Fruit fly (Drosophila melanogaster) whole organism, pupa: ENCODE results near the gene mRpS6.

ENCODE experiments used
- CG10348 ChIP-seq: fragments of 200-800 bp; sonication (Bioruptor generic); IDR thresholded peaks from 2 replicates; pipeline ENCODE4 v1.3.6; 2022; ENCODE audit warnings: missing biosample characterization, missing genetic modification characterization
- CG12605 ChIP-seq: fragments of 200-800 bp; sonication (Bioruptor generic); IDR thresholded peaks from 2 replicates; pipeline ENCODE4 v1.3.6; 2022; ENCODE audit warnings: missing biosample characterization, missing genetic modification characterization
- CG13204 ChIP-seq: fragments of 200-800 bp; sonication (Bioruptor generic); optimal IDR thresholded peaks from 2 replicates; lab custom pipeline; 2018; ENCODE audit warnings: missing biosample characterization, mild to moderate bottlenecking, missing genetic modification characterization, moderate library complexity
- CG14655 ChIP-seq: fragments of 200-800 bp; sonication (Bioruptor generic); optimal IDR thresholded peaks from 3 replicates; lab custom pipeline; 2017; ENCODE audit warnings: mild to moderate bottlenecking, missing biosample characterization, missing genetic modification reagents, missing genetic modification characterization
- CG15710 ChIP-seq: fragments of 200-800 bp; sonication (Bioruptor generic); optimal IDR thresholded peaks from 2 replicates; lab custom pipeline; 2018; ENCODE audit warnings: missing biosample characterization, mild to moderate bottlenecking, missing genetic modification characterization, moderate library complexity
- CG17806 ChIP-seq: fragments of 200-800 bp; sonication (Bioruptor generic); optimal IDR thresholded peaks from 2 replicates; lab custom pipeline; 2018; ENCODE audit warnings: missing biosample characterization, mild to moderate bottlenecking, missing genetic modification characterization, moderate library complexity
- CG32121 ChIP-seq: fragments of 200-800 bp; sonication (Bioruptor generic); IDR thresholded peaks from 2 replicates; pipeline ENCODE4 v1.3.6; 2022; ENCODE audit warnings: missing biosample characterization, missing genetic modification characterization
- CG34367 ChIP-seq: fragments of 200-800 bp; sonication (Bioruptor generic); optimal IDR thresholded peaks from 2 replicates; lab custom pipeline; 2018; ENCODE audit warnings: missing biosample characterization, mild to moderate bottlenecking, missing genetic modification characterization
- CG4496 ChIP-seq: fragments of 200-800 bp; sonication (Bioruptor generic); IDR thresholded peaks from 3 replicates; pipeline ENCODE4 v1.3.6; 2022; ENCODE audit warnings: missing biosample characterization, missing genetic modification characterization
- CG8159 ChIP-seq: fragments of 200-800 bp; sonication (Bioruptor generic); optimal IDR thresholded peaks from 3 replicates; lab custom pipeline; 2018; ENCODE audit warnings: missing biosample characterization, mild to moderate bottlenecking, missing genetic modification characterization, moderate library complexity
- CG8301 ChIP-seq: fragments of 200-800 bp; sonication (Bioruptor generic); optimal IDR thresholded peaks from 2 replicates; lab custom pipeline; 2018; ENCODE audit warnings: missing biosample characterization, mild to moderate bottlenecking, missing genetic modification characterization
- CG9948 ChIP-seq: fragments of 200-800 bp; sonication (Bioruptor generic); optimal IDR thresholded peaks from 2 replicates; lab custom pipeline; 2018; ENCODE audit warnings: missing biosample characterization, mild to moderate bottlenecking, missing genetic modification characterization, moderate library complexity
- D1 ChIP-seq: fragments of 200-800 bp; sonication (Bioruptor generic); optimal IDR thresholded peaks from 2 replicates; lab custom pipeline; 2018; ENCODE audit warnings: missing biosample characterization, mild to moderate bottlenecking, missing genetic modification characterization, moderate library complexity
- EcR ChIP-seq: fragments of 200-800 bp; sonication (Bioruptor generic); optimal IDR thresholded peaks from 3 replicates; lab custom pipeline; 2019; ENCODE audit warnings: missing biosample characterization, missing genetic modification characterization, mild to moderate bottlenecking, moderate library complexity, missing genetic modification reagents
- Ets98B ChIP-seq: fragments of 200-800 bp; sonication (Bioruptor generic); IDR thresholded peaks from 2 replicates; pipeline ENCODE4 v1.3.6; 2022; ENCODE audit warnings: missing biosample characterization, missing genetic modification characterization
- Pif1A ChIP-seq: fragments of 200-800 bp; sonication (Bioruptor generic); optimal IDR thresholded peaks from 3 replicates; lab custom pipeline; 2016; ENCODE audit warnings: missing biosample characterization, missing genetic modification characterization
- Pif1B ChIP-seq: fragments of 200-800 bp; sonication (Bioruptor generic); optimal IDR thresholded peaks from 3 replicates; lab custom pipeline; 2016; ENCODE audit warnings: missing biosample characterization, missing genetic modification characterization
- Snoo ChIP-seq: fragments of 200-800 bp; sonication (Bioruptor generic); optimal IDR thresholded peaks from 3 replicates; lab custom pipeline; 2017; ENCODE audit warnings: missing biosample characterization, mild to moderate bottlenecking, missing genetic modification characterization, inconsistent platforms
- fd96Ca ChIP-seq: fragments of 200-800 bp; sonication (Bioruptor generic); IDR thresholded peaks from 3 replicates; pipeline ENCODE4 v1.3.6; 2022; ENCODE audit warnings: missing biosample characterization, missing genetic modification characterization
- gl ChIP-seq: fragments of 200-800 bp; sonication (Bioruptor generic); optimal IDR thresholded peaks from 2 replicates; lab custom pipeline; 2018; ENCODE audit warnings: missing biosample characterization, mild to moderate bottlenecking, missing genetic modification characterization
- rn ChIP-seq: fragments of 200-800 bp; sonication (Bioruptor generic); IDR thresholded peaks from 2 replicates; pipeline ENCODE4 v1.3.6; 2022; ENCODE audit warnings: missing biosample characterization, missing genetic modification characterization

mRpS6 gene

DNA sequence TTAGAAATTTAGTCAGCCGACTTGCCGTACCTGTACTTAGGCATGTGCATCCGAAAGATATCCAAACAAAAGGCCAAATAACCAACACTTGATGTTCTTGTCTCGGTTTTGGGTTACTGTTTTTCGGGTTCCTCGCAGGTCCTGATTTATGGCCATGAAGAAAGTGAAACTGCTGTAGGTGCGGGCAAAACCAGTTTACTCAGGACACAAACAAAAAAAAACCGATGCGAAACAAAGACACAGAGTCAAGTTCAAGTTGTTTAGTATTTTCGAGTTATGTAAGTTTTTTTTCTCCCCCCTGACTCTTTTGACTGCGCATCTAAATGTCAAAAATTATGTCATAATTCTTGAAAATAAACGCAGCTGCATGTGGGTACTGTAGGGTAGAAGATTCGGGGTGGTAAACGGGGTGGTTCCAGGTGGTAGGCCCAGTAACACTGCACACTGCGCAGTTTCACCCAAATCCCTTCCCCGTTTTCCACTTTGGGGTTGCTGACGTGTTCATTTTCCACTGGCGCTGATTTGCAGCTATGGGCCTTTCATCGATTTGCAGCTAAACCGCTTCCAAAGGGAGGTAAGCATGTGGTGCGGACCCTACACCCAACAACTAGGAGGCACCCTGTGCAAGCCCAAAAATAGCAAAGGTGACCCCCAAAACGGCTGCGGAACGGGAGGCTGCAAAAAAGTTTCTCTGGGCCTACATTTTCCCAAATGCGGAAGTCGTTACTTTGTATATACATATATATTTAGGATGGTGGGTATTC lies 45.0 kb downstream of the mRpS6 start:
- TF ChIP-seq CG14655 (no peak), fd96Ca (GFP tag; lab: Robert Waterston, UW) (no peak), gl (tag; lab: Kevin White, UChicago) (no peak)

DNA sequence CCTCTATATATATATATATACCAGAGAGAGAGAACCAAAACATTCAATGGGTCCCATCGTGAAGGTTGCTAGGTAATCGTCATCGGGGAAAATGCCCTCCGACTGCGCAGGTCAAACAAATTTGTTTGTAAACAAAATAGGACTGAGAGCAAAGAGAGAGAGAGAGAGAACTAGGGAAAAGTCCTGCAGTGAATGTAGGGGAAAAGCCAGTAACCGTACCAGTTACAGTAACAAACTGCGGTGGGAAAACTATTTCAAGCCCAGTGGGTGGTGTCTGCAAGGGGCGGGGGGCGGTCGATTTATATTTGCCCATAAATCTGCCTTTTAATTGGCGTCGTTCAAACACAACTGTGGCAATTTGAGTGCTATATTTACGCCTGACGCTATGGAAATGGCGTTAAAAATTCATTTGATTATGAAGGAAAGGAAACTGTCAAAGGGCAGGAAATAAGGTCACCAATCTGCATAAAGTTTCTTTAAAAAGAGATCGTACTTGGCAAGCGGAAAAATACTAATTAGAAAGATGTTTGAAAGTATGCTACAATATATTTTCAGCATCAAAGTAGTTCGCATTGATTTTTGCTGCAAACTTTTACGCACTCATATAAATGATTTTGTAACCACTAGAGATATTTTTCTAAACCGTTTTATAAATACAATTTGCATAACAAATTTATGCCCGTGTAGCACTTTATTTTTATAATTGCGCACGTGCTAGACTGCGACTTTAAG lies 45.7 kb downstream of the mRpS6 start:
- TF ChIP-seq Pif1A (GFP tag; lab: Kevin White, UChicago): no peak
- no peak for TF ChIP-seq fd96Ca (GFP tag; lab: Robert Waterston, UW)
- no peak for TF ChIP-seq CG13204 (GFP tag; lab: Kevin White, UChicago)
- TF ChIP-seq CG32121 (GFP tag; lab: Robert Waterston, UW): no peak

DNA sequence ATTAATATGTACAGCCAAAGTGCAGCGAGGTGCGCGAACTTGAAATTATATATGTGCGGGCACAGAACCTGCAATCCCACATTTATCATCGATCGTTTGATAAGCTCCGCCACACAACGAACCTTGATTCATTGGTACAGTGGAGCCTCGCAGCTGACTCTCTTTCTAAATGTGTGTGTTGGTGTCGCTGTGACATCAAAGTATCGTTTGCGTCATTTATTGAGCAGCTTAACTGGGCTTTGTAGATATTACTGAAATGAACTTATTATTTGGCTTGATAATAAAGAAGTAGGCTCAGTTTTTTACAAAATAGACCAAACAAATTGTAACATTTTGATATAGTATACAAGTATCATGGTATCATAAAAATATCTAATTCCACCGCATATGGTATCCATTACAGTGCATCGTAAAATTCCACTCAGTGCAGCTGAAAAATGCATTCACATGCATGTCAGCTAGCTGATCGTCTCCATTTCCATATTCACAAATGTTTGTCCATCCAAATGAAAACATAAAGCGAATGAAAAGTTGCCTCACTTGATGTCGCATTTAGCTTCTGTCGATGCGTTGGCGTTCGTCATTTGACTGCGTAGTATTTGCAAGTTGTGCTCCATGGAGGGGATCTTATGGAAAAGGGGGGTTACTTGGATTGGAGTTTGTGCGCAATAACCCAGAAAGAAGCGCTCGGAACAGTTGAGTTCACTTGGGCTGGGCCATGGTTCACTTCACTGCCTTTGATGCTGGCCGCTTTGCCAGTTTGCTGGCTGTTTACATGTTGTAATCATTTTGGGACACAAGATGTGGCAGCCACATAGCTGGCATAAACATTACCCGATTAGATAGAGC lies 46.9 kb downstream of the mRpS6 start:
- TF ChIP-seq CG8159 (tag; lab: Kevin White, UChicago) (peak; percentile 12), CG12605 (GFP tag; lab: Robert Waterston, UW) (no peak)

DNA sequence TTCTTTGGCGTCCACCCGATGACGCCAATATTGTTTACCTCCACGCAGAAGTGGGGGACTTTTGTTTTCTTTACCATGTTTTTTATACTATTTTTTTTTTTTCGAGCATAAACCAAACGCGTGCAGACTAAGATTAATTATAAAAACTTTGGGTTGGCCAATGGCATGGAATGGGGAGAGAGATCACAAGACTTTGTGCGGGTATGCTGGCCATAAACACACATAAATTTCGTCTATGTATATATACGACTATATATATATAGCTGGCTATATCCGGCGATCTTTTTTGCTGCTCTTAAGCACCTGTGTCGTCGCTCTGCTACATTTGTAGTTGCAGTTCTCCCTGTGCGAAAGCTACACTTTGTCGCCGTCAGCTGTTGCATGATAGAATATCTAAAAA lies 47.6 kb downstream of the mRpS6 start:
- TF ChIP-seq CG32121 (GFP tag; lab: Robert Waterston, UW): no peak
- no peak for TF ChIP-seq Snoo (tag; lab: Kevin White, UChicago)
- no peak for TF ChIP-seq CG34367
- no peak for TF ChIP-seq CG8301 (tag; lab: Kevin White, UChicago)
- no peak for TF ChIP-seq D1 (tag; lab: Kevin White, UChicago)
- TF ChIP-seq Ets98B: peak; percentile 30; the same call in 1 of the 2 replicates

DNA sequence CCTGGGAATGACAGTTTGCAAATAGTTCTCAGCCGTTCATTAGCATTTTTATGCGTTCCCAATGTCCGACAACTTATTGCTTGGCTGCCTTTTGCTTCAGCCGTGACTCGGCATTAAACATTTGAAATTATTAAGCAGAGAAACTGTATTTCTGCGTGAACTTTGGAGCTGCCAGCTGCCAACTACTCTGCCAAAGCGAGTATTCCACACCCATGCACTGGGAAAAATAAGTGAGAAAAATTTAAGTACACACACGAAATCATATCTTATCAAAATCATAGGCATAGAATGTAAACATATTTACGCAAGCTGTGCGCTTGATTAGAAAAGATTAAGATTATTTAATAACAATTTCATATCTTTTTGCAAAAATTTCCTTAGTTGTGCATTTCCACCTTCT lies 48.6 kb downstream of the mRpS6 start:
- TF ChIP-seq Ets98B (peak; percentile 60), EcR (no peak), D1 (tag; lab: Kevin White, UChicago) (no peak), Snoo (tag; lab: Kevin White, UChicago) (no peak), CG10348 (GFP tag; lab: Robert Waterston, UW) (no peak), CG13204 (GFP tag; lab: Kevin White, UChicago) (no peak), Pif1A (GFP tag; lab: Kevin White, UChicago) (no peak), CG14655 (no peak), CG9948 (tag; lab: Kevin White, UChicago) (no peak), CG34367 (no peak), CG4496 (GFP tag; lab: Robert Waterston, UW) (peak; percentile 79), CG15710 (tag; lab: Kevin White, UChicago) (no peak), CG8301 (tag; lab: Kevin White, UChicago) (peak; percentile 4), CG17806 (tag; lab: Kevin White, UChicago) (no peak), CG12605 (GFP tag; lab: Robert Waterston, UW) (0 out of 2 replicates have a peak, but pooled peaks have one; percentile 39), CG8159 (tag; lab: Kevin White, UChicago) (no peak), gl (tag; lab: Kevin White, UChicago) (no peak), rn (GFP tag; lab: Robert Waterston, UW) (no peak), CG32121 (GFP tag; lab: Robert Waterston, UW) (peak; percentile 67), Pif1B (GFP tag; lab: Kevin White, UChicago) (no peak), fd96Ca (GFP tag; lab: Robert Waterston, UW) (peak; percentile 66; the same call in 1 of the 3 replicates)
- TF ChIP-seq, all 21 proteins: peak for 6

DNA sequence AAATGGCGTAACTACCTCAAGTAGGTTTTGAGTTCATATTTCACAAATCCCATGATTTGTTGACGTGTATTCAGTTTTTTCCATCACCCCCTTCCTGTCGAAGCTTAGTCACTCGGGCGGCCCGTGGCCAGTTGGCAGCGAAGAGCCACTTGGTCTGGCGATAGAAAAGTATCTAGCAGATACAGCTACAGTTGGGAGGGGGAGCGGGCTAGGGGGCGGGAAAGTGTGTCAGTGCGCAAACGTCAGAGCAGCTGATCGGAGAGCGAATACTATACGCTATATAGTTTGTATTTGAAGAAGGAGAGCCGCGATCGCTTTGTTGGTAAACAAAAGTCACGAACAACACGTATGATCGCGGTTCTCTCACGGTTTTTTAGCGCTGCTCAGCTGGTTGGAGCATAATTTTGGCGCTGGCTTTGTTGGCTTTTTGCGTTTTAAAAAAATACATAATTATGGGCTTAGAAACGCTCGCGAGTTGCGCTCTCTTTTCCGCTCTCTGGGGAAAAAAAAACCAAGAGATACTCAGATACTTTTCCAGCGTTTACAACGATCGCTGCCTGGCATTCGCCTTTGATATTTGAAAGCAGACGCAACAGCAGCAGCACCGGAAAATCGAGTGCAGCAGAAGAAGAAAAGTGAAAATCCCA lies 49.6 kb downstream of the mRpS6 start:
- no peak for TF ChIP-seq Pif1B (GFP tag; lab: Kevin White, UChicago)
- no peak for TF ChIP-seq CG8301 (tag; lab: Kevin White, UChicago)
- no peak for TF ChIP-seq Snoo (tag; lab: Kevin White, UChicago)
- no peak for TF ChIP-seq CG13204 (GFP tag; lab: Kevin White, UChicago)
- TF ChIP-seq CG14655: no peak
- TF ChIP-seq CG32121 (GFP tag; lab: Robert Waterston, UW): peak; percentile 67; the same call in 1 of the 2 replicates
- TF ChIP-seq EcR: no peak
- TF ChIP-seq CG17806 (tag; lab: Kevin White, UChicago): no peak
- no peak for TF ChIP-seq Pif1A (GFP tag; lab: Kevin White, UChicago)
- TF ChIP-seq rn (GFP tag; lab: Robert Waterston, UW): no peak
- peak; percentile 73 for TF ChIP-seq CG12605 (GFP tag; lab: Robert Waterston, UW)
- no peak for TF ChIP-seq gl (tag; lab: Kevin White, UChicago)
- TF ChIP-seq CG34367: no peak
- peak; percentile 65 for TF ChIP-seq CG4496 (GFP tag; lab: Robert Waterston, UW)
- no peak for TF ChIP-seq CG10348 (GFP tag; lab: Robert Waterston, UW)
- no peak for TF ChIP-seq D1 (tag; lab: Kevin White, UChicago)
- peak; percentile 59 for TF ChIP-seq Ets98B
- TF ChIP-seq fd96Ca (GFP tag; lab: Robert Waterston, UW): peak; percentile 63
- no peak for TF ChIP-seq CG15710 (tag; lab: Kevin White, UChicago)
- no peak for TF ChIP-seq CG8159 (tag; lab: Kevin White, UChicago)
- TF ChIP-seq CG9948 (tag; lab: Kevin White, UChicago): no peak
